Worm (Caenorhabditis elegans) whole organism, young adult: ENCODE results near the gene ttll-4.

Experiments
- B0261.1 ChIP-seq: sonication (generic microtip); optimal IDR thresholded peaks from 2 replicates; lab custom pipeline; 2016; ENCODE audit warnings: mild to moderate bottlenecking, missing genetic modification characterization, moderate library complexity, missing compliant biosample characterization
- C06A6.2 ChIP-seq: fragments of 200-800 bp; sonication (Bioruptor generic); conservative IDR thresholded peaks from 2 replicates; pipeline ENCODE4 v1.3.6; 2022; ENCODE audit warnings: missing genetic modification characterization, missing compliant biosample characterization
- F22D6.2 ChIP-seq: sonication (generic microtip); optimal IDR thresholded peaks from 2 replicates; lab custom pipeline; 2016; ENCODE audit warnings: mild to moderate bottlenecking, missing genetic modification characterization, missing compliant biosample characterization
- F49E8.2 ChIP-seq: sonication (generic microtip); optimal IDR thresholded peaks from 3 replicates; lab custom pipeline; 2017; ENCODE audit warnings: missing genetic modification characterization, mild to moderate bottlenecking, missing compliant biosample characterization, antibody characterized with exemption, moderate library complexity; ENCODE audit not compliant: insufficient read depth
- F57A8.1 ChIP-seq: fragments of 200-800 bp; sonication (Bioruptor generic); optimal IDR thresholded peaks from 2 replicates; lab custom pipeline; 2018; ENCODE audit warnings: mild to moderate bottlenecking, missing genetic modification characterization, moderate library complexity, missing compliant biosample characterization
- K12H6.12 ChIP-seq: fragments of 200-800 bp; sonication (Bioruptor generic); optimal IDR thresholded peaks from 2 replicates; lab custom pipeline; 2018; ENCODE audit warnings: mild to moderate bottlenecking, missing genetic modification characterization, missing compliant biosample characterization
- T07F8.4 ChIP-seq: sonication (generic microtip); optimal IDR thresholded peaks from 2 replicates; lab custom pipeline; 2016; ENCODE audit warnings: mild to moderate bottlenecking, missing genetic modification characterization, moderate library complexity, missing compliant biosample characterization
- Y67H2A.10 ChIP-seq: fragments of 200-800 bp; sonication (Bioruptor generic); conservative IDR thresholded peaks from 2 replicates; pipeline ENCODE4 v1.3.6; 2022; ENCODE audit warnings: missing genetic modification reagents, missing genetic modification characterization, missing compliant biosample characterization
- ZK185.1 ChIP-seq: sonication (generic microtip); optimal IDR thresholded peaks from 2 replicates; lab custom pipeline; 2016; ENCODE audit warnings: mild to moderate bottlenecking, missing genetic modification characterization, missing compliant biosample characterization; ENCODE audit not compliant: poor library complexity, severe bottlenecking
- attf-3 ChIP-seq: fragments of 200-800 bp; sonication (Bioruptor generic); conservative IDR thresholded peaks from 2 replicates; pipeline ENCODE4 v1.3.6; 2022; ENCODE audit warnings: missing genetic modification reagents, missing genetic modification characterization, missing compliant biosample characterization
- attf-5 ChIP-seq: fragments of 200-800 bp; sonication (Bioruptor generic); optimal IDR thresholded peaks from 2 replicates; lab custom pipeline; 2018; ENCODE audit warnings: mild to moderate bottlenecking, missing genetic modification characterization, missing compliant biosample characterization
- ccch-3 ChIP-seq: fragments of 200-800 bp; sonication (Bioruptor generic); optimal IDR thresholded peaks from 2 replicates; lab custom pipeline; 2018; ENCODE audit warnings: mild to moderate bottlenecking, missing genetic modification characterization, missing compliant biosample characterization
- ceh-79 ChIP-seq: sonication (generic microtip); optimal IDR thresholded peaks from 2 replicates; lab custom pipeline; 2017; ENCODE audit warnings: mild to moderate bottlenecking, missing genetic modification characterization, missing compliant biosample characterization
- chd-7 ChIP-seq: sonication (generic microtip); optimal IDR thresholded peaks from 2 replicates; lab custom pipeline; 2016; ENCODE audit warnings: mild to moderate bottlenecking, missing genetic modification characterization, moderate library complexity, missing compliant biosample characterization
- die-1 ChIP-seq: sonication (generic microtip); optimal IDR thresholded peaks from 2 replicates; lab custom pipeline; 2016; ENCODE audit warnings: missing genotype, mild to moderate bottlenecking, missing genetic modification characterization, missing compliant biosample characterization
- dpl-1 ChIP-seq: fragments of 150-350 bp; optimal IDR thresholded peaks from 2 replicates; lab custom pipeline; 2014; ENCODE audit warnings: missing biosample characterization, missing genetic modification reagents, missing genetic modification characterization
- egl-44 ChIP-seq: fragments of 200-800 bp; sonication (Bioruptor generic); IDR thresholded peaks from 2 replicates; pipeline ENCODE4 v1.3.6; 2022; ENCODE audit warnings: missing genetic modification reagents, missing genetic modification characterization, missing compliant biosample characterization
- him-1 ChIP-seq: sonication (generic microtip); optimal IDR thresholded peaks from 2 replicates; lab custom pipeline; 2016; ENCODE audit warnings: missing genotype, missing genetic modification reagents, missing genetic modification characterization, missing compliant biosample characterization
- hmg-1.2 ChIP-seq: fragments of 200-800 bp; sonication (Bioruptor generic); IDR thresholded peaks from 2 replicates; pipeline ENCODE4 v1.3.6; 2022; ENCODE audit warnings: missing genetic modification reagents, missing genetic modification characterization, missing compliant biosample characterization
- hmg-20 ChIP-seq: fragments of 200-800 bp; sonication (Bioruptor generic); IDR thresholded peaks from 2 replicates; pipeline ENCODE4 v1.3.6; 2022; ENCODE audit warnings: missing genetic modification reagents, missing genetic modification characterization, missing compliant biosample characterization
- hsf-1 ChIP-seq: fragments of 200-800 bp; sonication (Bioruptor generic); IDR thresholded peaks from 2 replicates; pipeline ENCODE4 v1.3.6; 2022; ENCODE audit warnings: missing genetic modification reagents, missing genetic modification characterization, missing compliant biosample characterization
- lag-1 ChIP-seq: fragments of 200-800 bp; sonication (Bioruptor generic); IDR thresholded peaks from 2 replicates; pipeline ENCODE4 v1.3.6; 2022; ENCODE audit warnings: missing genetic modification reagents, missing genetic modification characterization, missing compliant biosample characterization
- lsy-27 ChIP-seq: sonication (generic microtip); optimal IDR thresholded peaks from 2 replicates; lab custom pipeline; 2017; ENCODE audit warnings: missing genetic modification characterization, mild to moderate bottlenecking, missing compliant biosample characterization, antibody characterized with exemption, missing genotype, borderline replicate concordance; ENCODE audit not compliant: insufficient read depth
- mes-4 ChIP-seq: sonication (generic microtip); optimal IDR thresholded peaks from 2 replicates; lab custom pipeline; 2016; ENCODE audit warnings: missing genotype, missing genetic modification characterization, missing compliant biosample characterization
- nfyb-1 ChIP-seq: fragments of 200-800 bp; sonication (Bioruptor generic); IDR thresholded peaks from 2 replicates; pipeline ENCODE4 v1.3.6; 2022; ENCODE audit warnings: missing genetic modification reagents, missing genetic modification characterization, missing compliant biosample characterization
- nhr-27 ChIP-seq: fragments of 200-800 bp; sonication (Bioruptor generic); optimal IDR thresholded peaks from 2 replicates; lab custom pipeline; 2018; ENCODE audit warnings: mild to moderate bottlenecking, missing genetic modification characterization, moderate library complexity, missing compliant biosample characterization
- pbrm-1 ChIP-seq: fragments of 200-800 bp; sonication (Bioruptor generic); IDR thresholded peaks from 2 replicates; pipeline ENCODE4 v1.3.6; 2022; ENCODE audit warnings: missing genetic modification reagents, missing genetic modification characterization, missing compliant biosample characterization
- pha-4 ChIP-seq: fragments of 150-350 bp; sonication (generic microtip); optimal IDR thresholded peaks from 2 replicates; lab custom pipeline; 2014; ENCODE audit warnings: missing biosample characterization, missing genetic modification reagents, missing genetic modification characterization
- rec-8 ChIP-seq, 2 experiments: sonication (generic microtip); optimal IDR thresholded peaks; 2 replicates each; lab custom pipeline; 2016; ENCODE audit warnings: mild to moderate bottlenecking in 2 of 2, missing genetic modification characterization in 2 of 2, missing genetic modification reagents in 2 of 2, missing genotype in 2 of 2, missing biosample characterization in 1 of 2, missing compliant biosample characterization in 1 of 2, moderate library complexity in 1 of 2
- repo-1 ChIP-seq: sonication (generic microtip); optimal IDR thresholded peaks from 2 replicates; lab custom pipeline; 2017; ENCODE audit warnings: mild to moderate bottlenecking, missing genetic modification characterization, missing compliant biosample characterization
- sdz-38 ChIP-seq: sonication (generic microtip); optimal IDR thresholded peaks from 2 replicates; lab custom pipeline; 2016; ENCODE audit warnings: missing genotype, missing genetic modification characterization, missing compliant biosample characterization
- sea-2 ChIP-seq: fragments of 200-800 bp; sonication (Bioruptor generic); IDR thresholded peaks from 2 replicates; pipeline ENCODE4 v1.3.6; 2022; ENCODE audit warnings: missing genetic modification characterization, missing compliant biosample characterization
- snpc-1.3 ChIP-seq: sonication (generic microtip); optimal IDR thresholded peaks from 2 replicates; lab custom pipeline; 2017; ENCODE audit warnings: missing genetic modification characterization, mild to moderate bottlenecking, missing compliant biosample characterization, antibody characterized with exemption, moderate library complexity, missing genotype, missing genetic modification reagents; ENCODE audit not compliant: insufficient read depth
- snpc-4 ChIP-seq, 5 experiments: fragments of 150-350 bp in 1 of 5; sonication (generic microtip) in 4 of 5; optimal IDR thresholded peaks; 2 replicates each; lab custom pipeline; 2014 to 2018; ENCODE audit warnings: missing genetic modification characterization in 5 of 5, missing biosample characterization in 3 of 5, antibody characterized with exemption in 2 of 5, mild to moderate bottlenecking in 2 of 5, missing compliant biosample characterization in 2 of 5, missing genotype in 2 of 5, moderate library complexity in 2 of 5, missing genetic modification reagents in 1 of 5
- tlf-1 ChIP-seq: fragments of 200-800 bp; sonication (Bioruptor generic); optimal IDR thresholded peaks from 2 replicates; lab custom pipeline; 2018; ENCODE audit warnings: mild to moderate bottlenecking, missing genetic modification characterization, missing compliant biosample characterization
- xnd-1 ChIP-seq: sonication (generic microtip); optimal IDR thresholded peaks from 2 replicates; lab custom pipeline; 2016; ENCODE audit warnings: missing genotype, missing genetic modification reagents, missing genetic modification characterization, missing compliant biosample characterization
- ztf-18 ChIP-seq: sonication (generic microtip); optimal IDR thresholded peaks from 2 replicates; lab custom pipeline; 2016; ENCODE audit warnings: missing genotype, mild to moderate bottlenecking, missing genetic modification characterization, missing compliant biosample characterization
- ztf-22 ChIP-seq: fragments of 200-800 bp; sonication (Bioruptor generic); optimal IDR thresholded peaks from 2 replicates; lab custom pipeline; 2018; ENCODE audit warnings: mild to moderate bottlenecking, missing genetic modification characterization, moderate library complexity, missing compliant biosample characterization

ttll-4 gene

ce11 chrIII:10123586-10124233 is at the start of gene ttll-4 (continued):
- no peak for TF ChIP-seq sea-2 (GFP tag; lab: Robert Waterston, UW)
- TF ChIP-seq attf-5 (GFP tag; lab: Kevin White, UChicago) = peak; percentile 47
- TF ChIP-seq nhr-27 (tag; lab: Kevin White, UChicago) = no peak
- TF ChIP-seq chd-7 (tag; lab: Kevin White, UChicago) = peak; percentile 6
- no peak for TF ChIP-seq F57A8.1
- no peak for TF ChIP-seq xnd-1 (tag; lab: Kevin White, UChicago)
- TF ChIP-seq pbrm-1 (GFP tag; lab: Robert Waterston, UW) = peak; percentile 45; the same call in 1 of the 2 replicates
- TF ChIP-seq sdz-38 = no peak
- TF ChIP-seq ztf-22 (GFP tag; lab: Kevin White, UChicago) = no peak
- TF ChIP-seq snpc-4 (GFP tag; optimal IDR thresholded peaks at IDR 0.05; lab: Kevin White, UChicago) = peak; percentile 19
- TF ChIP-seq snpc-4 (tag; optimal IDR thresholded peaks at IDR 0.05; lab: Kevin White, UChicago) = no peak
- TF ChIP-seq repo-1 (tag; lab: Kevin White, UChicago) = no peak
- no peak for TF ChIP-seq F22D6.2
- no peak for TF ChIP-seq dpl-1 (GFP tag; lab: Kevin White, UChicago)
- no peak for TF ChIP-seq die-1 (tag; lab: Kevin White, UChicago)
- no peak for TF ChIP-seq B0261.1 (tag; lab: Kevin White, UChicago)
- TF ChIP-seq hmg-20 (GFP tag; lab: Robert Waterston, UW) = 0 out of 2 replicates have a peak, but pooled peaks have one; percentile 23
- peak; percentile 48; the same call in 1 of the 2 replicates for TF ChIP-seq attf-3 (GFP tag; lab: Robert Waterston, UW)
- no peak for TF ChIP-seq F49E8.2 (tag; lab: Kevin White, UChicago)
- no peak for TF ChIP-seq lsy-27 (tag; lab: Kevin White, UChicago)
- no peak for TF ChIP-seq lag-1 (GFP tag; lab: Robert Waterston, UW)
- TF ChIP-seq hsf-1 = no peak
- TF ChIP-seq hmg-1.2 = no peak; the same call in 1 of the 2 replicates
- peak; percentile 44 for TF ChIP-seq ztf-18
- TF ChIP-seq ccch-3 (GFP tag; lab: Kevin White, UChicago) = no peak
- 0 out of 2 replicates have a peak, but pooled peaks have one; percentile 16 for TF ChIP-seq egl-44
- TF ChIP-seq C06A6.2 (GFP tag; lab: Robert Waterston, UW) = peak; percentile 60; the same call in 1 of the 2 replicates
- peak in 1 of 2 experiments; percentile 11 for TF ChIP-seq rec-8 (tag; optimal IDR thresholded peaks at IDR 0.05; lab: Kevin White, UChicago)
- no peak for TF ChIP-seq pha-4 (tag; lab: Kevin White, UChicago)
- TF ChIP-seq T07F8.4 = no peak
- no peak for TF ChIP-seq ceh-79 (tag; lab: Kevin White, UChicago)
- TF ChIP-seq ZK185.1 (tag; lab: Kevin White, UChicago) = no peak

ce11 chrIII:10076042-10076441 is 47.9 kb upstream of the ttll-4 start:
- TF ChIP-seq K12H6.12 (tag; lab: Kevin White, UChicago) = no peak
- no peak for TF ChIP-seq ceh-79 (tag; lab: Kevin White, UChicago)
- no peak for TF ChIP-seq snpc-1.3
- peak; percentile 86 for TF ChIP-seq nfyb-1 (GFP tag; lab: Robert Waterston, UW)
- no peak for TF ChIP-seq tlf-1
- no peak for TF ChIP-seq mes-4 (tag; lab: Kevin White, UChicago)
- peak; percentile 30 for TF ChIP-seq him-1 (tag; lab: Kevin White, UChicago)
- TF ChIP-seq die-1 (tag; lab: Kevin White, UChicago) = no peak
- no peak for TF ChIP-seq ZK185.1 (tag; lab: Kevin White, UChicago)
- no peak for TF ChIP-seq Y67H2A.10 (GFP tag; lab: Robert Waterston, UW)
- TF ChIP-seq, all 124 proteins: peak for 2
